Fruit fly (Drosophila melanogaster): ENCODE data around the gene CG13625.

The CG13625 gene

DNA sequence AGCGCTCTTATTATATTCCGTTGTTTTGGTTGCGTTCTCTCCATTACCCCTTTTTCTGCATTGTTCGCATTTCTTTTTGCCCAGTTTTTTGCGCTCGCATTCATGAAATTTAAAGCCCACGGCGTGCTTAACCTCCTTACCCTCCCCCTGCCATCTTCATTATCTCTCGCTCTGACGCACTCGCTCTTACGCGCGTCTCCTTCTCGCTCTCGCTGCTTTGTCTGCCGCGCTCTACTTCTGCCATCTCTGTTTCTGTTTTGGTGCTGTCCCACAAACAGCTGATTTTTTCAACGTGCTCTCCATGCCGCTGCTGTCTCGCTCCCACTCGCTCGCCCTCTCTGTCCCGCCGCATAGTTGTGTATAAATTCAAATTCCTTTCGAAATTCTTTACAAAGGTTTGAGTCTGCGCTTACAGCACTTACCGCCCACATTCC is 1.5 kb upstream of the CG13625 start (continued):
- TF ChIP-seq Deaf1 (tag; optimal IDR thresholded peaks at IDR 0.05) (peak; percentile 44), ERR (GFP tag; optimal IDR thresholded peaks at IDR 0.05) (peak; percentile 24), CG15601 (tag; optimal IDR thresholded peaks at IDR 0.05) (no peak), pita (GFP tag; optimal IDR thresholded peaks at IDR 0.05) (peak; percentile 64), CG5245 (GFP tag; optimal IDR thresholded peaks at IDR 0.05) (no peak), CG6254 (GFP tag; optimal IDR thresholded peaks at IDR 0.05) (no peak), CG8924 (tag; optimal IDR thresholded peaks at IDR 0.05) (peak; percentile 45), CG15073 (GFP tag; optimal IDR thresholded peaks at IDR 0.05) (no peak), Ptx1 (GFP tag; IDR thresholded peaks at IDR 0.05) (no peak), CG2199 (GFP tag; IDR thresholded peaks at IDR 0.05) (no peak), CG10565 (GFP tag; optimal IDR thresholded peaks at IDR 0.05) (no peak), Sry-δ (GFP tag; optimal IDR thresholded peaks at IDR 0.05) (peak; percentile 83), CG6765 (GFP tag; optimal IDR thresholded peaks at IDR 0.05) (no peak), Xrp1 (GFP tag; IDR thresholded peaks at IDR 0.05) (no peak), CG34376 (GFP tag; optimal IDR thresholded peaks at IDR 0.05) (peak; percentile 79), CG32532 (GFP tag; IDR thresholded peaks at IDR 0.05) (no peak), gfzf (GFP tag; optimal IDR thresholded peaks at IDR 0.05) (peak; percentile 31), Side (GFP tag; optimal IDR thresholded peaks at IDR 0.05) (peak; percentile 37), tna (GFP tag; IDR thresholded peaks at IDR 0.05; ENCODE audit: partially characterized antibody) (no peak), CTCF (GFP tag; optimal IDR thresholded peaks at IDR 0.05) (peak; percentile 76), amos (GFP tag; IDR thresholded peaks at IDR 0.05; ENCODE audit: partially characterized antibody) (no peak), bigmax (GFP tag; optimal IDR thresholded peaks at IDR 0.05) (peak; percentile 87), grn (GFP tag; optimal IDR thresholded peaks at IDR 0.05) (no peak), sug (tag; optimal IDR thresholded peaks at IDR 0.05) (peak; percentile 46), CG9727 (GFP tag; optimal IDR thresholded peaks at IDR 0.05) (no peak), ken (GFP tag; IDR thresholded peaks at IDR 0.05) (no peak), phol (tag; optimal IDR thresholded peaks at IDR 0.05) (peak; percentile 43), CG4617 (GFP tag; optimal IDR thresholded peaks at IDR 0.05; ENCODE audit: borderline replicate concordance) (no peak), Kr (GFP tag; optimal IDR thresholded peaks at IDR 0.05) (no peak), trem (tag; optimal IDR thresholded peaks at IDR 0.05) (peak; percentile 41), CG10979 (tag; optimal IDR thresholded peaks at IDR 0.05) (no peak), CG11723 (GFP tag; optimal IDR thresholded peaks at IDR 0.05) (peak; percentile 1), CG17829 (tag; optimal IDR thresholded peaks at IDR 0.05) (peak; percentile 57), CG4404 (GFP tag; IDR thresholded peaks at IDR 0.05) (no peak), kah (GFP tag; optimal IDR thresholded peaks at IDR 0.05) (no peak), CG12744 (GFP tag; optimal IDR thresholded peaks at IDR 0.05) (peak; percentile 57), CG3065 (GFP tag; optimal IDR thresholded peaks at IDR 0.05) (no peak), CG9797 (GFP tag; optimal IDR thresholded peaks at IDR 0.05) (peak; percentile 38), Dll (GFP tag; IDR thresholded peaks at IDR 0.05; ENCODE audit: partially characterized antibody) (no peak), CG4424 (GFP tag; optimal IDR thresholded peaks at IDR 0.05) (no peak), CG12071 (GFP tag; optimal IDR thresholded peaks at IDR 0.05) (peak; percentile 55), mld (GFP tag; IDR thresholded peaks at IDR 0.05; ENCODE audit: partially characterized antibody) (no peak), CG13123 (GFP tag; optimal IDR thresholded peaks at IDR 0.05) (no peak), CG9437 (GFP tag; optimal IDR thresholded peaks at IDR 0.05) (no peak), CG14710 (tag; optimal IDR thresholded peaks at IDR 0.05) (peak; percentile 31), gcm (GFP tag; optimal IDR thresholded peaks at IDR 0.05) (no peak), NK7.1 (GFP tag; optimal IDR thresholded peaks at IDR 0.05) (no peak), twi (tag; optimal IDR thresholded peaks at IDR 0.05) (peak; percentile 40), Fer2 (tag; optimal IDR thresholded peaks at IDR 0.05) (no peak), CG8290 (GFP tag; optimal IDR thresholded peaks at IDR 0.05) (no peak), CG8290 (tag; optimal IDR thresholded peaks at IDR 0.05) (peak; percentile 51 to 81), maf-S (GFP tag; optimal IDR thresholded peaks at IDR 0.05) (no peak)

Measured in whole organism, embryonic.